Worm (Caenorhabditis elegans): ENCODE measurements around the gene him-17.

him-17 gene

DNA sequence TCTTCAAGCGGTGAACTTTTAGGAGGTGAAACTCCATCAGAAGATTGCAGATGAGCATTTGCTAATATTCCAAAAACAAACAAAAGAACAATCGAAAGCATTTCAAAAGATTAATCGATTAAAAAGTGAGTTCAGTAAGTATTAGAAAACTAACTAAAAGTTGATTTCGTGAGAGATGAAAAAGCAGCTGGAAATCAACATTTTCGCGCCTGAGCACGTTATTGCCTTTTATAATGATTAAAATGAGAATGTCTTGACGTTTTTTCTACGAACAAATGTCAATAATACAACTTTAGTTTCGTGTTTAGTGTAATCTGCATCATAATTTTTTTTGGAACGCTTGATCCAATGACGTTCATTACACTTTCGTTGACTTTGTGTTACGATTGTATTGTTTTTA is 21.3 kb downstream of the him-17 start, which contains the start of gene F57B1.9:
F57B1.9 (minus strand) TSS at position 101 of the 400 bp plus-strand sequence.
- TF ChIP-seq skn-1 (tag; optimal IDR thresholded peaks at IDR 0.05) (no peak), nhr-25 (tag; optimal IDR thresholded peaks at IDR 0.05) (peak; percentile 55)

DNA sequence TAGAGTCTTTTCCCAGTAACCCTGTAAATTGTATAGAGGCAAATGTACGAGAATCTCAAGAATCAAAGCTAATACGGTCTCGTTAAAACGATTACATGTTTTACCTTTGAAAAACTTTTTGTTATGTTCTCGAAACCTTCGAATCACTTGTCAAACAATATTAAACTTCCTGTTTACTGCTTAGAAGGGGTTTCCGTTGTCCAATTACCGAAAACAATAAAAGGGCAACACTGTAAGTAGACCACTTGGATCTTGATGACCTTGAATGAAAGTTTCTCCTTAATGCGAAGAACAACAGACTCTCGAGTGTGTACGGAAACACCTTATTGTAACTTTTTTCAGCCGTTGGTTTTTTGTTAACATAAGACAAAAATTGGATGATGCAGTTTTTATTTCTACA is 24.1 kb downstream of the him-17 start:
- TF ChIP-seq dmd-4 (tag; optimal IDR thresholded peaks at IDR 0.05) (no peak), nhr-10 (tag; optimal IDR thresholded peaks at IDR 0.05) (no peak), lsy-2 (tag; optimal IDR thresholded peaks at IDR 0.05) (peak in 1 of 2 experiments; percentile 6), nhr-25 (tag; optimal IDR thresholded peaks at IDR 0.05) (peak; percentile 82), sma-3 (GFP tag; optimal IDR thresholded peaks at IDR 0.05) (peak; percentile 15)

DNA sequence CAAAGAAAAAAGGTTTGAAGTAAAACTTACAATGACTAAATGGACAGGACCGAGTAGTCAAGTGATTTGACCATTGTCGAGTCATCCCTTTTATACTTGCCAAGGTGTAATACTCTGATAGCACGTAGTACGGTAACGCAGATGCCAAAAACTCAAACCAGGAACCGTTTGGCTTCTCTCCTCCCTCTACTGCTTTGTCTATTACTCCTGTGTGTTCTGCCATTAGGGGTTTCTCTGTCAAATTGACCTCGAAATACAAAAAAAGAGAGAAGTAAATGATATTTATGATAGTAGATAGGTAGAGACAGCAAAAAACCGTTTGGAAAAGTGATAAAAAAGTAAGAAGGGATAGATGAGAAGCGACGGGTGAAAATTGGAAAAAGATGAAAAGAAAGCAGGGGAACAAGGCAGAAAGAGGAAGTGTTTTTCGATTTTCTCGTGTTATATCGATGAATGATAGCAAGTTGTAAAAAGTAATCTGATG is 25.7 kb downstream of the him-17 start, which contains the start of the genes col-159 and col-160:
col-159 (minus strand) TSS at position 51 of the 484 bp plus-strand sequence.
col-160 (minus strand) TSS at position 63 of the 484 bp plus-strand sequence.
- TF ChIP-seq gmeb-1 (tag; optimal IDR thresholded peaks at IDR 0.05) (no peak), lin-39 (tag; optimal IDR thresholded peaks at IDR 0.05) (no peak), mdl-1 (tag; optimal IDR thresholded peaks at IDR 0.05) (no peak), mbf-1 (tag; optimal IDR thresholded peaks at IDR 0.05) (no peak), nhr-129 (tag; optimal IDR thresholded peaks at IDR 0.05) (peak; percentile 77), nhr-10 (tag; optimal IDR thresholded peaks at IDR 0.05) (no peak), nhr-21 (tag; optimal IDR thresholded peaks at IDR 0.05) (peak; percentile 44), crh-2 (tag; optimal IDR thresholded peaks at IDR 0.05) (peak; percentile 36), egl-27 (tag; optimal IDR thresholded peaks at IDR 0.05) (peak; percentile 69), blmp-1 (tag; optimal IDR thresholded peaks at IDR 0.05; ENCODE audit: insufficient read depth) (peak; percentile 83), mab-5 (tag; optimal IDR thresholded peaks at IDR 0.05) (no peak), unc-39 (tag; optimal IDR thresholded peaks at IDR 0.05) (no peak), skn-1 (tag; optimal IDR thresholded peaks at IDR 0.05) (no peak), Y55F3AM.14 (GFP tag; optimal IDR thresholded peaks at IDR 0.05) (peak; percentile 21), aly-2 (tag; optimal IDR thresholded peaks at IDR 0.05) (no peak), nhr-77 (tag; optimal IDR thresholded peaks at IDR 0.05) (no peak), lsy-2 (tag; optimal IDR thresholded peaks at IDR 0.05) (peak in 1 of 2 experiments; percentile 4), sma-9 (GFP tag; optimal IDR thresholded peaks at IDR 0.05) (peak; percentile 26), sma-9 (tag; optimal IDR thresholded peaks at IDR 0.05) (no peak), nhr-237 (tag; optimal IDR thresholded peaks at IDR 0.05) (no peak), R02D3.7 (tag; optimal IDR thresholded peaks at IDR 0.05) (no peak), nhr-25 (tag; optimal IDR thresholded peaks at IDR 0.05) (peak; percentile 72), sma-3 (GFP tag; optimal IDR thresholded peaks at IDR 0.05) (peak; percentile 74), lin-11 (tag; optimal IDR thresholded peaks at IDR 0.05) (no peak)

DNA sequence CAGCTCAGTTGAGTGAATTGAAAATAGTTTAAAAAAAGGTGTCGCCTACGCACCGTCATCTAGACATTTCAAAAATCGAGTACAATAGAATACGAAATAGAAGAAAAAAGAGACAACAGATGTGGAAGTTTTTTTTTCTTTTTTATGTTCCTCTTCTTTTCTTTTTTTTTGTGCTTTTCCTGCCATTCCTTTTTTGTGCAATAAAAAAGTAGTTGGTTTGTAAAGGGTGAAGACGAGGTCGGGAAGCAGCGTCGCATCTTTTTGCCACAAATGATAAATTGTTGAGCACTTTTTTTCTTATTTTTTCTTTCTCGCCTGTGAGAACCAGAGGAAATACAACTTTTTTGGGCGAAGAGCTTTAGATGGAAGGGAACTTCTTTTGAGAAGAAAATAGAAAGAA is 30.0 kb downstream of the him-17 start:
- TF ChIP-seq unc-62 (GFP tag; optimal IDR thresholded peaks at IDR 0.05) (no peak), dmd-4 (tag; optimal IDR thresholded peaks at IDR 0.05) (no peak), peb-1 (tag; optimal IDR thresholded peaks at IDR 0.05) (no peak), nhr-237 (tag; optimal IDR thresholded peaks at IDR 0.05) (no peak), ztf-11 (tag; optimal IDR thresholded peaks at IDR 0.05) (no peak), skn-1 (tag; optimal IDR thresholded peaks at IDR 0.05) (no peak)

DNA sequence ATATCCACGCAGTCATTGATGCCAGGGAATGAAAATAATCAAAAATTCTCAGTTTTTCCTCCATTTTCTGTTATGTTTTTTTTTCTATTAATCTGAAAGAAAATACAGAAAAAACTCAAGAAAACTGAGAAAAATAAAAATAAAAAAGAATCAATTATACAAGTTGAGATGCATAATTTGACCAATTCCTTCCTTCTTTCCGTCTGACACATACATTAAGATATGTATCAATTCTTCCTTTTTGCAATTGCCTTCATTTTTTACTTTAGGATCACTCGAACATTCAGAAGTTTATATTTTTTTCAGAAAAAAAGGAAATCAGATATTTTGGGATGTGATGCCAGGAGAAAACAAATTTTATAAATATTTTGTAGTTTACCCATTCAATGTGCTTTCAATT is 30.9 kb downstream of the him-17 start, which contains the start of gene F57B1.5:
F57B1.5 (plus strand) TSS at position 301 of the 400 bp plus-strand sequence.
- TF ChIP-seq nhr-21 (tag; optimal IDR thresholded peaks at IDR 0.05) (no peak), R02D3.7 (tag; optimal IDR thresholded peaks at IDR 0.05) (no peak), nhr-237 (tag; optimal IDR thresholded peaks at IDR 0.05) (no peak), alr-1 (tag; optimal IDR thresholded peaks at IDR 0.05) (no peak), unc-62 (GFP tag; optimal IDR thresholded peaks at IDR 0.05) (no peak), nhr-11 (tag; optimal IDR thresholded peaks at IDR 0.05) (no peak), peb-1 (tag; optimal IDR thresholded peaks at IDR 0.05) (no peak)

DNA sequence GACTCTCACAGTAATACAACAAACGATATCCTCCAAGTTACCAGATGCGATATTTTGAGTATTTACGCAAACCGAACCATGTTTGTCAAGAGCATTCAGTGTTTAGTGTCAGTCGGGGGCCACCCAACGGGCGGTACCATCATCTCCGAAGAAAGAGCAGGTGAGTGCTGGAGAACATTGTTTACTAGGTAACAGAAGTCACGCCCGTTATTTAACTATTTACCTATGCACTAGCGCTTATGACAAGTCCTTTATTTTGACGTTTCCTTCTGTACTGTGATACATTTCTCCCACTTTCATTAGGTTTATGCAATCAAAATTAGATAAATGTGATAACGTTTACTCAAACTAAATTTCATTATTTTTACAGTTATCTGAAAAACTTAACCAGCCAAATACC is 33.1 kb downstream of the him-17 start, which contains the start of gene F57B1.6:
F57B1.6 (plus strand) TSS at position 79 of the 400 bp plus-strand sequence.
- no peak for TF ChIP-seq ceh-82 (tag; optimal IDR thresholded peaks at IDR 0.05)
- no peak for TF ChIP-seq dmd-4 (tag; optimal IDR thresholded peaks at IDR 0.05)
- no peak for TF ChIP-seq ztf-11 (tag; optimal IDR thresholded peaks at IDR 0.05)
- no peak for TF ChIP-seq F13H6.1 (tag; optimal IDR thresholded peaks at IDR 0.05)
- TF ChIP-seq lin-39 (tag; optimal IDR thresholded peaks at IDR 0.05), result no peak
- no peak for TF ChIP-seq unc-39 (tag; optimal IDR thresholded peaks at IDR 0.05)
- TF ChIP-seq R02D3.7 (tag; optimal IDR thresholded peaks at IDR 0.05), result no peak
- no peak for TF ChIP-seq skn-1 (tag; optimal IDR thresholded peaks at IDR 0.05)
- TF ChIP-seq C34F6.9 (tag; optimal IDR thresholded peaks at IDR 0.05), result no peak
- TF ChIP-seq sma-9 (GFP tag; optimal IDR thresholded peaks at IDR 0.05), result no peak
- TF ChIP-seq sma-9 (tag; optimal IDR thresholded peaks at IDR 0.05), result no peak
- no peak for TF ChIP-seq nhr-21 (tag; optimal IDR thresholded peaks at IDR 0.05)
- no peak for TF ChIP-seq elt-3 (tag; optimal IDR thresholded peaks at IDR 0.05)
- no peak for TF ChIP-seq egl-27 (tag; optimal IDR thresholded peaks at IDR 0.05)
- no peak for TF ChIP-seq ztf-1 (GFP tag; conservative IDR thresholded peaks at IDR 0.05)
- TF ChIP-seq snpc-4 (tag; optimal IDR thresholded peaks at IDR 0.05), result no peak
- no peak for TF ChIP-seq nhr-237 (tag; optimal IDR thresholded peaks at IDR 0.05)
- TF ChIP-seq nhr-77 (tag; optimal IDR thresholded peaks at IDR 0.05), result no peak
